Worm (Caenorhabditis elegans): ENCODE results near the gene magi-1.

The magi-1 gene

DNA sequence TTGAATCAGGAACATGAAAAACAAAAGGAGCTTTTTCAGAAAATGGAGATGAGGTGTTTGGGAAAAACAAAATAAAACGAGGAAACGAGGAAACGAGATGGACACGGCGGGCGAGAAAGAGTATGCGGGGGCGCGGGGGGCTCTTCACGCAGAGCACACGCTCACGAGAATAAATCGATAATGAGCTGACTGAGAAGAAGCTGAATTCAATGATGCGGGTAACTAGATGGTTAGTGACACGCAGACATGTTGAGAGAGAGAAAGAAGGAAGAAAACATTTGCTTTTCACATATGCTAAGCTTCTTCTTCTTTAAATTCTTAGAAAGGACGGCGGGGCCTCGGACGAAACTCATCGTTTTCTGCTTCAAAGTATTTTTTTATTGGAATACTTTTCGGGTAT lies 50.7 kb downstream of the magi-1 start (continued):
- TF ChIP-seq Y116A8C.19 (tag; optimal IDR thresholded peaks at IDR 0.05; ENCODE audit: borderline replicate concordance): no peak
- peak; percentile 35 for TF ChIP-seq unc-30 (tag; optimal IDR thresholded peaks at IDR 0.05)
- peak; percentile 42 for TF ChIP-seq nhr-20 (tag; optimal IDR thresholded peaks at IDR 0.05)

DNA sequence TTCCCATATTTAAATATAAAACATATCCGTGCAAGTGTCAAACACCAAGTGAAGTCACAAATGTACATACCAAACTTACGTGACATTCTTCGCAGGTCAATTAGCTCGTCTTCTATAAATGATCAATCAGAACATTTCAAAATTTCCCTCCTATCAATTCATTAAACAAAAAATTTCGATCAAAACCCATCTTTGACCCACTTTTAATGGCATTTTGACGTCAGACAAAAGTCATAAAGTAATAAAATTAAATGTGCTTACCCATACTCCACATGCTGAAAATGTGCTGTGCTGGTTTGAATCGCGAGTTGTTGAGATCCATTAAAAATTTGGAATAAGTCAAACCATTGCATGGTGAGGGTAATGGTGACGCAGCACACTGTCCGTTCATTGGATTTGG lies 54.9 kb downstream of the magi-1 start:
- TF ChIP-seq sox-4 (tag; optimal IDR thresholded peaks at IDR 0.05) (no peak), unc-62 (GFP tag; optimal IDR thresholded peaks at IDR 0.05) (no peak), skn-1 (tag; optimal IDR thresholded peaks at IDR 0.05) (no peak), fkh-8 (tag; optimal IDR thresholded peaks at IDR 0.05) (no peak), nhr-237 (tag; optimal IDR thresholded peaks at IDR 0.05) (no peak), zip-4 (GFP tag; optimal IDR thresholded peaks at IDR 0.05) (no peak)

DNA sequence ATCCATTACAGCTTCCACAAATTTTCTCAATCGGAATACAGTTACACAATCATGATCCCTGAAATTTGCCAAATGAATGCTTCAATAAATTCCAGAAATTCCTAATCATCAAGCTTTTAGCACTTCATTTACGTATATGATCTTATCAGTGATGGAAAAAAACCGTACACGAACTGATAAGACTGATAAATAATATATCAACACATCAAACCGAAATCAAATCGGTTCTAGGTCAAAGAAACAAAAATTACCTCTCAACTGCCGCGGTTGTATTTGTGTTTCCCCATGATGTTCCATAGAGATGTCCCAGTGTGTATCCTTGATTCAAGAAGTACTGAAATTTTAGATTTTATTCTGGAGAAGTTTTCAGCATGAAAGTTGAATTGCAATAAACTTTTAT lies 56.2 kb downstream of the magi-1 start:
- TF ChIP-seq elt-2 (tag; optimal IDR thresholded peaks at IDR 0.05) (peak; percentile 82), tbx-2 (tag; optimal IDR thresholded peaks at IDR 0.05) (no peak), pqm-1 (tag; optimal IDR thresholded peaks at IDR 0.05) (peak; percentile 84), aly-2 (tag; optimal IDR thresholded peaks at IDR 0.05) (no peak), tlp-1 (tag; optimal IDR thresholded peaks at IDR 0.05) (peak; percentile 70), lin-14 (GFP tag; optimal IDR thresholded peaks at IDR 0.05) (peak; percentile 10)

DNA sequence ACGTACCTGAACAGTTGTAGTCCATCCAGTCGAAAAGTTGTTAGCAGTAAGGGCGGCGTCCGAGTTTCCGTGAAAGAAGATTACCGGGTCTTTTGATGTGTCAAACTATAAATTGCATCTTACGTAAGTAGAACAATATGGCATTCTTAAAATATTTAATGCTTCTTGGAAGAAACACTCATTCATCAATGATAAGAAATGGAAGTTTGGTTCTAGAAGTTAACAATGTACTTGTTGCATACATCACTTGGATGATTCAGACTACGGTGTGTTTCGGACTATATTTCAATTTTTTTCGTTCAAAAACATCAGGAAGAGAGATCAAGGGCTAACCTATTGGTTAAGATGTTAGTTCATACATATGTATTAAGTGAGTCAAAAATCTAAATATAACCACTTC lies 57.3 kb downstream of the magi-1 start:
- no peak for TF ChIP-seq hpl-2 (GFP tag; optimal IDR thresholded peaks at IDR 0.05)
- TF ChIP-seq unc-130 (tag; optimal IDR thresholded peaks at IDR 0.05): no peak
- TF ChIP-seq fkh-10 (GFP tag; optimal IDR thresholded peaks at IDR 0.05): no peak
- no peak for TF ChIP-seq efl-1 (optimal IDR thresholded peaks at IDR 0.05)
- peak in 1 of 2 experiments; percentile 94 for TF ChIP-seq efl-1 (GFP tag; optimal IDR thresholded peaks at IDR 0.05 in 1 of 2)
- no peak for TF ChIP-seq pax-3 (tag; optimal IDR thresholded peaks at IDR 0.05)

DNA sequence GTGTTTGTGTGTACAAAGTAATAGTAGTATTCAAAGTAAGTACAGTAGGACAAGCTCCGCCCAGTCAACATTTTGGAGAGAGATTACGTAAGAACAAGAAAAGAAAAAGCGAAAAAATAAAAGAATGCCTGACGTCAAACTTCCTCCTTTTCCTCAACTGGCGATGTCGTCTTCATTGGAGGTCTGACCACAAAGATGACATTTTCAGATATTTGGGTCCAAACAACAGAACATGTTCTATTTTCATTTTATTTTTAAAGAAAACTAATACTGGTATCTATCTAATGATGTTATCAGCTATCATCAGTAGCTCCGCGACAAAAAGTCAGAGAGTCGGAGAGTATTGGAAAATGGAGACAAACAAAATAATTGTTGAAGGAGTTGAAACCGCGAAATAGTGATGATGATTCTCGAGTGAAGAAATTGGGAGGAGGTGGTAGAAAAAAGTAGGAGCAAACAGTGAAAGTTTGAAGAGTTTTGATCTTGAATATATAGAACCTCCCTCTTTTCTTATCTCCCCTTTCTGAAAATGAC lies 58.9 kb downstream of the magi-1 start, which contains the start of gene lips-5:
Gene lips-5 (minus strand): TSS at position 51 of the 534 bp plus-strand sequence.
- no peak for TF ChIP-seq alr-1 (tag; optimal IDR thresholded peaks at IDR 0.05; ENCODE audit: borderline replicate concordance)
- no peak for TF ChIP-seq C16A3.4 (tag; optimal IDR thresholded peaks at IDR 0.05)
- TF ChIP-seq elt-2 (tag; optimal IDR thresholded peaks at IDR 0.05): peak; percentile 30
- no peak for TF ChIP-seq mab-9 (GFP tag; IDR thresholded peaks at IDR 0.05)
- no peak for TF ChIP-seq snpc-4 (tag; optimal IDR thresholded peaks at IDR 0.05)

DNA sequence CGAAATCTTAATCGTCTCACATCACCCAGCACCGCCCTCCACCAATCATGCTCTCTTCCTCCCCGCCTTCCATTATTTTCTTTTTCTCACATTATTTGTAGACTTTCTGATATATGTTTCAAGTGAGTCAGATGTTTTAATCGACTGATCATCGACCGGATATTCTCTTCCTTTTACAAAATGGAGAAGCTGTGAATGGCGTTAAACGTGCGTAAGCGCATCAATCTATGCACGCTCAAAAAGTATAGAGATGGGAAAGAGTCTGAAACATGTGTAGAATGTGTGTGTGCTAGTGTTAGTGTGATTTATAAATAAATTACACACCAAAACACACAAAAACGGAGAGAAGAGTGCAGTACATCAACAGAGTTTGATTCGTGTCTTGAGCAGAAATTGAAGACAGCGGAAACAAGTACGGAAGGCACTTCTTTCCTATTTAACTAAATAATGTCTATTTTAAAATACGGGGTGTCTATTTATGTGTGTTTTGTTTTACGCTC lies 62.2 kb downstream of the magi-1 start:
- TF ChIP-seq lin-14 (GFP tag; optimal IDR thresholded peaks at IDR 0.05): peak; percentile 13
- TF ChIP-seq egl-13 (tag; optimal IDR thresholded peaks at IDR 0.05): peak; percentile 62
- TF ChIP-seq nhr-47 (tag; optimal IDR thresholded peaks at IDR 0.05): peak; percentile 16
- TF ChIP-seq nhr-71 (tag; optimal IDR thresholded peaks at IDR 0.05): peak; percentile 75
- TF ChIP-seq unc-86 (tag; optimal IDR thresholded peaks at IDR 0.05): peak; percentile 21
- TF ChIP-seq ces-1 (GFP tag; optimal IDR thresholded peaks at IDR 0.05): no peak

Measured in whole organism, L1 larva.